Fruit fly (Drosophila melanogaster) whole organism, embryonic: Measurements from ENCODE around the gene CG10011.

Source experiments
- CG2889 ChIP-seq: fragments of 200-800 bp; sonication (Bioruptor generic); IDR thresholded peaks from 3 replicates; pipeline ENCODE4 v1.3.6; 2022; ENCODE audit warnings: missing biosample characterization, missing genetic modification characterization
- CG5953 ChIP-seq: fragments of 200-800 bp; sonication (Bioruptor generic); IDR thresholded peaks from 2 replicates; pipeline ENCODE4 v1.3.6; 2022; ENCODE audit warnings: missing biosample characterization, missing genetic modification characterization
- CG6813 ChIP-seq: fragments of 200-800 bp; sonication (Bioruptor generic); optimal IDR thresholded peaks from 2 replicates; lab custom pipeline; 2017; ENCODE audit warnings: missing biosample characterization, missing genetic modification characterization, mild to moderate bottlenecking, moderate library complexity, missing genetic modification reagents
- Hr51 ChIP-seq, 2 experiments: fragments of 200-800 bp; sonication (Bioruptor generic); optimal IDR thresholded peaks; 2 replicates in 1 of 2; 3 replicates in 1 of 2; lab custom pipeline; 2016 to 2018; ENCODE audit warnings: missing biosample characterization in 2 of 2, missing genetic modification characterization in 2 of 2, mild to moderate bottlenecking in 1 of 2, moderate library complexity in 1 of 2
- pan ChIP-seq, 4 experiments: fragments of >200 bp in 3 of 4; fragments of 200-800 bp in 1 of 4; sonication (Bioruptor generic) in 1 of 4; optimal IDR thresholded peaks in 3 of 4; IDR thresholded peaks in 1 of 4; 2 replicates each; pipeline versions ENCODE4 v1.3.6 to Lab custom; 2017 to 2022; ENCODE audit warnings: missing biosample characterization in 2 of 4, missing genetic modification characterization in 2 of 4, mixed read lengths in 1 of 4

DNA sequence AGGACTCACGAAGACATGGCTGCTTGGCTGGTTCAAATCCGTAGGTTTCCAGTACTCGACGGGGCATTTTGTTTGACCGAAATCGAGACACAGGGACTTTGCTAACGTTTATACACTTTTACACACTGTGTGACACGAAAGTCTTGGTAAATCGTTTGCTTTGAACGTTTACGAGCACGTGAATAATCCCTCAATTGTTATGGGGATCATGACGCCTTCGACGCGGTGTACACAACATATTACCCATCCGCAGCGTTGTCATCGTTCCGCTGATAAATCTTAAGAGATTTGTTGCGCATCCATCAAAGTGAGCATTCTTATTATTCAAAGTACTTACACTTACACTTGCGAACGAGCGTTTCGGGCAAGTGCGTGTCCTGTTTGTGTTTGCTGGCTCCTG, 15.5 kb upstream of the CG10011 start, which contains the start of gene CG31050:
- TF ChIP-seq pan (optimal IDR thresholded peaks at IDR 0.05; lab: Kevin White, UChicago) (no peak), pan (GFP tag; optimal IDR thresholded peaks at IDR 0.05 in 1 of 2, IDR thresholded peaks at IDR 0.05 in 1 of 2) (no peak), CG5953 (GFP tag; lab: Robert Waterston, UW) (no peak), CG2889 (GFP tag; lab: Robert Waterston, UW) (no peak), Hr51 (GFP tag; optimal IDR thresholded peaks at IDR 0.05; lab: Kevin White, UChicago) (no peak), CG6813 (GFP tag; lab: Kevin White, UChicago) (no peak)
